Fruit fly (Drosophila melanogaster): ENCODE measurements around the gene CG4793.

- no peak for TF ChIP-seq E2f2 (GFP tag; IDR thresholded peaks at IDR 0.05)
- TF ChIP-seq Ptx1 (GFP tag; IDR thresholded peaks at IDR 0.05), result no peak
- TF ChIP-seq pho (GFP tag; optimal IDR thresholded peaks at IDR 0.05), result no peak
- TF ChIP-seq otp (GFP tag; IDR thresholded peaks at IDR 0.05), result no peak
- no peak for TF ChIP-seq Elba2 (GFP tag; optimal IDR thresholded peaks at IDR 0.05)
- TF ChIP-seq ro (GFP tag; IDR thresholded peaks at IDR 0.05), result no peak
- TF ChIP-seq h (optimal IDR thresholded peaks at IDR 0.05), result no peak
- no peak for TF ChIP-seq fd64A (GFP tag; optimal IDR thresholded peaks at IDR 0.05)
- TF ChIP-seq pan (optimal IDR thresholded peaks at IDR 0.05), result no peak
- TF ChIP-seq pan (GFP tag; optimal IDR thresholded peaks at IDR 0.05 in 1 of 2, IDR thresholded peaks at IDR 0.05 in 1 of 2), result no peak
- TF ChIP-seq CG3995 (GFP tag; optimal IDR thresholded peaks at IDR 0.05), result no peak
Measured at dm6 chr2L:15893711-15894110, 29.5 kb upstream of the CG4793 start, which contains the start of gene Tep1.

All from whole organism, embryonic.